Worm (Caenorhabditis elegans) whole organism, L2 larva: ENCODE results near the gene cul-5.

ENCODE experiments used
- C34F6.9 ChIP-seq: fragments of 150-350 bp; optimal IDR thresholded peaks from 2 replicates; lab custom pipeline; 2014; ENCODE audit warnings: missing biosample characterization, missing genetic modification characterization
- R02D3.7 ChIP-seq: fragments of 150-350 bp; optimal IDR thresholded peaks from 2 replicates; lab custom pipeline; 2014; ENCODE audit warnings: missing biosample characterization, missing genetic modification characterization
- ZK546.5 ChIP-seq: sonication (generic microtip); optimal IDR thresholded peaks from 2 replicates; lab custom pipeline; 2017; ENCODE audit warnings: missing biosample characterization, missing genetic modification characterization
- alr-1 ChIP-seq: fragments of 150-350 bp; optimal IDR thresholded peaks from 2 replicates; lab custom pipeline; 2014; ENCODE audit warnings: missing biosample characterization, missing genetic modification characterization
- aly-2 ChIP-seq: fragments of 150-350 bp; optimal IDR thresholded peaks from 2 replicates; lab custom pipeline; 2014; ENCODE audit warnings: missing biosample characterization, missing genetic modification characterization
- ama-1 ChIP-seq: fragments of 150-350 bp; optimal IDR thresholded peaks from 2 replicates; lab custom pipeline; 2018; ENCODE audit warnings: inconsistent platforms
- ceh-16 ChIP-seq: fragments of 150-350 bp; optimal IDR thresholded peaks from 2 replicates; lab custom pipeline; 2014; ENCODE audit warnings: missing biosample characterization, missing genetic modification characterization
- ceh-82 ChIP-seq: fragments of 150-350 bp; optimal IDR thresholded peaks from 2 replicates; lab custom pipeline; 2014; ENCODE audit warnings: missing biosample characterization, missing genetic modification characterization
- crh-2 ChIP-seq: sonication (generic microtip); optimal IDR thresholded peaks from 2 replicates; lab custom pipeline; 2017; ENCODE audit warnings: missing biosample characterization, missing genetic modification characterization
- elt-3 ChIP-seq: sonication (generic microtip); optimal IDR thresholded peaks from 2 replicates; lab custom pipeline; 2017; ENCODE audit warnings: missing biosample characterization, missing genetic modification characterization
- fos-1 ChIP-seq: fragments of 150-350 bp; optimal IDR thresholded peaks from 2 replicates; lab custom pipeline; 2014; ENCODE audit warnings: missing biosample characterization, missing genetic modification characterization
- gmeb-1 ChIP-seq: fragments of 150-350 bp; optimal IDR thresholded peaks from 2 replicates; lab custom pipeline; 2014; ENCODE audit warnings: missing biosample characterization, missing genetic modification characterization
- lin-11 ChIP-seq: fragments of 150-350 bp; sonication (generic microtip); optimal IDR thresholded peaks from 2 replicates; lab custom pipeline; 2014; ENCODE audit warnings: missing biosample characterization, missing genetic modification characterization, inconsistent platforms, mixed read lengths
- lin-13 ChIP-seq: fragments of 150-350 bp; optimal IDR thresholded peaks from 2 replicates; lab custom pipeline; 2014; ENCODE audit warnings: missing biosample characterization, missing genetic modification reagents, missing genetic modification characterization
- lin-39 ChIP-seq: fragments of 150-350 bp; optimal IDR thresholded peaks from 2 replicates; lab custom pipeline; 2014; ENCODE audit warnings: missing biosample characterization, missing genetic modification reagents, missing genetic modification characterization
- lsy-2 ChIP-seq, 2 experiments: fragments of 150-350 bp in 1 of 2; sonication (generic microtip) in 1 of 2; optimal IDR thresholded peaks; 2 replicates each; lab custom pipeline; 2014 to 2017; ENCODE audit warnings: missing biosample characterization in 2 of 2, missing genetic modification characterization in 2 of 2
- mab-5 ChIP-seq: fragments of 150-350 bp; optimal IDR thresholded peaks from 2 replicates; lab custom pipeline; 2014; ENCODE audit warnings: missing biosample characterization, missing genetic modification characterization
- mbf-1 ChIP-seq: sonication (generic microtip); optimal IDR thresholded peaks from 2 replicates; lab custom pipeline; 2017; ENCODE audit warnings: missing biosample characterization, missing genetic modification characterization
- mdl-1 ChIP-seq, 2 experiments: fragments of 150-350 bp in 1 of 2; sonication (generic microtip) in 1 of 2; optimal IDR thresholded peaks; 2 replicates each; lab custom pipeline; 2017; ENCODE audit warnings: missing biosample characterization in 2 of 2, missing genetic modification characterization in 2 of 2
- nhr-10 ChIP-seq: sonication (generic microtip); optimal IDR thresholded peaks from 2 replicates; lab custom pipeline; 2017; ENCODE audit warnings: missing biosample characterization, missing genetic modification characterization
- nhr-11 ChIP-seq: fragments of 150-350 bp; optimal IDR thresholded peaks from 2 replicates; lab custom pipeline; 2014; ENCODE audit warnings: missing biosample characterization, missing genetic modification characterization
- nhr-12 ChIP-seq: fragments of 150-350 bp; optimal IDR thresholded peaks from 2 replicates; lab custom pipeline; 2014; ENCODE audit warnings: missing biosample characterization, missing genetic modification characterization
- nhr-129 ChIP-seq: fragments of 150-350 bp; optimal IDR thresholded peaks from 2 replicates; lab custom pipeline; 2014; ENCODE audit warnings: missing biosample characterization, missing genetic modification characterization
- nhr-21 ChIP-seq: fragments of 150-350 bp; optimal IDR thresholded peaks from 2 replicates; lab custom pipeline; 2014; ENCODE audit warnings: missing biosample characterization, missing genetic modification characterization
- nhr-237 ChIP-seq: fragments of 150-350 bp; optimal IDR thresholded peaks from 2 replicates; lab custom pipeline; 2014; ENCODE audit warnings: missing biosample characterization, missing genetic modification characterization
- nhr-25 ChIP-seq: fragments of 150-350 bp; sonication (generic microtip); optimal IDR thresholded peaks from 3 replicates; lab custom pipeline; 2014; ENCODE audit warnings: missing biosample characterization, missing genetic modification characterization
- nhr-6 ChIP-seq: fragments of 150-350 bp; optimal IDR thresholded peaks from 2 replicates; lab custom pipeline; 2014; ENCODE audit warnings: missing biosample characterization, missing genetic modification characterization
- nhr-77 ChIP-seq: fragments of 150-350 bp; optimal IDR thresholded peaks from 2 replicates; lab custom pipeline; 2014; ENCODE audit warnings: missing biosample characterization, missing genetic modification characterization
- peb-1 ChIP-seq: fragments of 150-350 bp; optimal IDR thresholded peaks from 2 replicates; lab custom pipeline; 2014; ENCODE audit warnings: missing biosample characterization, missing genetic modification characterization
- sma-9 ChIP-seq, 2 experiments: fragments of 150-350 bp in 1 of 2; sonication (generic microtip) in 1 of 2; optimal IDR thresholded peaks; 2 replicates each; lab custom pipeline; 2014 to 2016; ENCODE audit warnings: missing genetic modification characterization in 2 of 2, mild to moderate bottlenecking in 1 of 2, missing biosample characterization in 1 of 2, missing compliant biosample characterization in 1 of 2, missing genetic modification reagents in 1 of 2, moderate library complexity in 1 of 2
- unc-39 ChIP-seq: fragments of 150-350 bp; optimal IDR thresholded peaks from 2 replicates; lab custom pipeline; 2014; ENCODE audit warnings: missing biosample characterization, missing genetic modification characterization
- unc-55 ChIP-seq: fragments of 150-350 bp; sonication (generic microtip); optimal IDR thresholded peaks from 3 replicates; lab custom pipeline; 2014; ENCODE audit warnings: missing biosample characterization, missing genetic modification reagents, missing genetic modification characterization
- zag-1 ChIP-seq: fragments of 150-350 bp; optimal IDR thresholded peaks from 2 replicates; lab custom pipeline; 2014; ENCODE audit warnings: missing biosample characterization, missing genetic modification characterization
- ztf-1 ChIP-seq: fragments of 200-800 bp; sonication (Bioruptor generic); conservative IDR thresholded peaks from 2 replicates; pipeline ENCODE4 v1.3.6; 2022; ENCODE audit warnings: missing genetic modification characterization, missing compliant biosample characterization
- ztf-4 ChIP-seq: fragments of 150-350 bp; optimal IDR thresholded peaks from 2 replicates; lab custom pipeline; 2014; ENCODE audit warnings: missing biosample characterization, missing genetic modification characterization

cul-5 gene

ce11 chrV:10212627-10213026 is 33.3 kb downstream of the cul-5 start, which contains the start of gene hpo-40:
TSS of gene hpo-40 (plus strand) at chrV:10212927.
- TF ChIP-seq gmeb-1 (tag; lab: Kevin White, UChicago) (no peak), mdl-1 (tag; optimal IDR thresholded peaks at IDR 0.05; lab: Kevin White, UChicago) (no peak), fos-1 (tag; lab: Kevin White, UChicago) (no peak), nhr-12 (tag; lab: Kevin White, UChicago) (no peak), nhr-77 (no peak), sma-9 (GFP tag; optimal IDR thresholded peaks at IDR 0.05; lab: Kevin White, UChicago) (no peak), sma-9 (tag; optimal IDR thresholded peaks at IDR 0.05; lab: Kevin White, UChicago) (no peak), ztf-4 (tag; lab: Kevin White, UChicago) (no peak), nhr-25 (no peak), lin-39 (tag; lab: Kevin White, UChicago) (no peak), nhr-10 (tag; lab: Kevin White, UChicago) (no peak), unc-55 (GFP tag; lab: Kevin White, UChicago) (no peak), R02D3.7 (no peak), mbf-1 (tag; lab: Kevin White, UChicago) (no peak), aly-2 (no peak), crh-2 (tag; lab: Kevin White, UChicago) (no peak), nhr-21 (tag; lab: Kevin White, UChicago) (no peak), lsy-2 (tag; optimal IDR thresholded peaks at IDR 0.05; lab: Kevin White, UChicago) (no peak), peb-1 (tag; lab: Kevin White, UChicago) (no peak), nhr-11 (tag; lab: Kevin White, UChicago) (no peak)

- TF ChIP-seq mdl-1 (tag; optimal IDR thresholded peaks at IDR 0.05; lab: Kevin White, UChicago) (no peak), elt-3 (tag; lab: Kevin White, UChicago) (no peak), nhr-25 (no peak), ceh-82 (tag; lab: Kevin White, UChicago) (no peak)
These were observed 37.4 kb downstream of the cul-5 start, which contains the start of gene ZK856.14 for ce11 chrV:10216724-10217123. TSS of gene ZK856.14 (plus strand) at chrV:10217024.

ce11 chrV:10220605-10221004 is 41.3 kb downstream of the cul-5 start, which contains the start of gene C12D8.13:
TSS of gene C12D8.13 (minus strand) at chrV:10220705.
- no peak for TF ChIP-seq alr-1 (tag; lab: Kevin White, UChicago)
- TF ChIP-seq nhr-6 (tag; lab: Kevin White, UChicago): no peak
- TF ChIP-seq lin-11: no peak
- no peak for TF ChIP-seq unc-55 (GFP tag; lab: Kevin White, UChicago)
- TF ChIP-seq zag-1 (tag; lab: Kevin White, UChicago): no peak
- no peak for TF ChIP-seq mdl-1 (tag; optimal IDR thresholded peaks at IDR 0.05; lab: Kevin White, UChicago)
- no peak for TF ChIP-seq mbf-1 (tag; lab: Kevin White, UChicago)
- no peak for TF ChIP-seq ZK546.5 (tag; lab: Kevin White, UChicago)
- no peak for TF ChIP-seq nhr-237 (tag; lab: Kevin White, UChicago)
- TF ChIP-seq ztf-4 (tag; lab: Kevin White, UChicago): no peak
- no peak for TF ChIP-seq nhr-77
- no peak for TF ChIP-seq unc-39

ce11 chrV:10221317-10221716 is 42.0 kb downstream of the cul-5 start, which contains the start of the genes fipr-5 and fipr-9:
TSS of gene fipr-5 (minus strand) at chrV:10221417.
TSS of gene fipr-9 (plus strand) at chrV:10221662.
- TF ChIP-seq nhr-21 (tag; lab: Kevin White, UChicago): no peak

- TF ChIP-seq lsy-2 (tag; optimal IDR thresholded peaks at IDR 0.05; lab: Kevin White, UChicago) (no peak), ceh-16 (tag; lab: Kevin White, UChicago) (no peak), C34F6.9 (tag; lab: Kevin White, UChicago) (no peak), aly-2 (no peak), nhr-21 (tag; lab: Kevin White, UChicago) (no peak), mdl-1 (tag; optimal IDR thresholded peaks at IDR 0.05; lab: Kevin White, UChicago) (no peak), fos-1 (tag; lab: Kevin White, UChicago) (no peak), alr-1 (tag; lab: Kevin White, UChicago) (no peak), nhr-11 (tag; lab: Kevin White, UChicago) (no peak), ama-1 (no peak), lin-39 (tag; lab: Kevin White, UChicago) (no peak), mab-5 (tag; lab: Kevin White, UChicago) (no peak), nhr-129 (tag; lab: Kevin White, UChicago) (no peak), elt-3 (tag; lab: Kevin White, UChicago) (no peak), peb-1 (tag; lab: Kevin White, UChicago) (no peak), ztf-1 (GFP tag; lab: Robert Waterston, UW) (no peak), lin-13 (GFP tag; lab: Kevin White, UChicago) (no peak)
These were observed 42.7 kb downstream of the cul-5 start, which contains the start of gene C12D8.20 for ce11 chrV:10222007-10222406. TSS of gene C12D8.20 (plus strand) at chrV:10222307.
